Worm (Caenorhabditis elegans): ENCODE data around the gene srh-268.

DNA sequence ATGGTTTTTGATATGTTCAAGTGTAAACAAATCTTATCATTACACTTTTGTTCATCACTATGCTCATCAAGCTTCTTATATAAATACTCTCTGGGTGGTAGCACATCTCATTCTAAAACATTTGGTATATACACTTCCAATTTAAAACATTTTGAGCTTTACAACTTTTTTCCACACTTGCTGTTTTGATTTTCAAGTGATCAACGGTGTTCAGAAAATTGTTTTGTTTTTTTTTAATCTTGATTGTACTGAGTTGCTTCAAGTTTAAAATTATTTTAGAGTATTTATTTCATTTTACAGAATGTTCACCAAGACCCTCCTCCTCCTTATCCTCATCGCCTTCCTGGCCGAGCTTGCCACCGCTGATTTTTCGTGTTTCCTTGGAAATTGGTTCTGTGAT, 10.3 kb upstream of the srh-268 start, which contains the start of gene C54F6.5:
- no peak for TF ChIP-seq mls-2 (tag; optimal IDR thresholded peaks at IDR 0.05)
- no peak for TF ChIP-seq unc-62 (GFP tag; optimal IDR thresholded peaks at IDR 0.05)
- no peak for TF ChIP-seq unc-39 (tag; optimal IDR thresholded peaks at IDR 0.05)
- TF ChIP-seq pha-4 (tag; optimal IDR thresholded peaks at IDR 0.05): no peak
- TF ChIP-seq lin-13 (tag; optimal IDR thresholded peaks at IDR 0.05): no peak
- TF ChIP-seq elt-1 (tag; optimal IDR thresholded peaks at IDR 0.05; ENCODE audit: borderline replicate concordance, insufficient read depth): no peak
- TF ChIP-seq nhr-237 (tag; optimal IDR thresholded peaks at IDR 0.05): no peak
- TF ChIP-seq snpc-4 (tag; optimal IDR thresholded peaks at IDR 0.05): no peak
- no peak for TF ChIP-seq ztf-11 (tag; optimal IDR thresholded peaks at IDR 0.05)
- no peak for TF ChIP-seq sptf-1 (tag; optimal IDR thresholded peaks at IDR 0.05)
- no peak for TF ChIP-seq ces-1 (GFP tag; optimal IDR thresholded peaks at IDR 0.05)

Measured in whole organism, mixed stage, embryonic.